Comparison of ENCODE assay signal across 5 fruit fly cellular contexts in the genomic region with DNA sequence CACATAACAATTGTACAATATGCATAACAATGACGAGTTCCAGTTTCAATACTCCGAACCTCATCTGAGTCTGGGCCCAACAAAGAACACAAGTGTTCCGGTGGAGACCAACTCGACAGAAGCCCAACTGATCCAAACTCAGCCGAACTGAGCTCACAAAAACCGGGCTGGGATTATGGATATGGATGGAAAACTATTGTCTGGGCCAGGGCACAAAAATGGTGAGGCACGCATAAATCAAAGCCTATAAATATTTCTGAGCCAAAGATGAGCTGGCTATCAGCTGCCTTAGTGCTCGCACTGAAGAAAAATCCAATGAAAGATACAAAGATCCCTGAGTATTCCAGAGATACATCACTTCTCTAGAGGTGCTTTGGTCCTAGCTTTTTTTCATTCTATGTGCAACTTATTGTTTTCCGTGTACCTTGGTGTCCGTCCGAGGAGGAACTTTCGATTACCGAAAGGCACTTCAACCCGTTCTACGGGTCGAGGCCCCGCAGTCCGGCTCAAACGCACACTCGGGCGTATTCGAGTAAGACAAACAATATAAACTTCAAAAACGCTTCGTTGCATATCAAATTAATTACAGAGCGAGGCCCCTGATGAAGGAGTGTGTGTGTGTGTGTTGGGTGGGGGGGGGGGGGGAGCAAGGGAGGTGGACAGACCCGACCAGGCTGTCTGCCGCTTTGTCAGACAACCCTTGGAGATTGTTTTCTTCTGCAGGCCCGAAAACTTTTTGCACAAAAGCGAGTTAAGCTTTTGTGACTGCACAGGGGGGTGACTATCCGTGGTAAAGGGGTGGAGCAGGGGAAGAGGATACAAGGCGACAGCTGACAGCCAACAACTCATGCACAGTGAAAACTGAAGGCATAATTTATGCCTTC.
A peak's percentile ranks its signal among the peaks of the same experiment; 100 is the strongest.
TF ChIP-seq lines count a peak whose summit lies in the region.

No protein-coding gene starts in this region.

- no peak for TF ChIP-seq CTCF in whole organism, embryonic (GFP tag; optimal IDR thresholded peaks at IDR 0.05; lab: Kevin White, UChicago)

TF ChIP-seq in whole organism, adult, 20 proteins besides CTCF, POLR2A, EP300 and RAD21:
- peak; percentile 8 for TF ChIP-seq tj (GFP tag; optimal IDR thresholded peaks at IDR 0.05; lab: Kevin White, UChicago)
- TF ChIP-seq Clk (GFP tag; optimal IDR thresholded peaks at IDR 0.05; lab: Kevin White, UChicago) = no peak

TF ChIP-seq in whole organism, embryonic, 481 proteins besides CTCF, POLR2A, EP300 and RAD21 (continues in another document):
- TF ChIP-seq lola (GFP tag; optimal IDR thresholded peaks at IDR 0.05; lab: Kevin White, UChicago) (peak in 1 of 3 experiments; percentile 5), stwl (tag; optimal IDR thresholded peaks at IDR 0.05; lab: Kevin White, UChicago) (no peak), Rfx (GFP tag; IDR thresholded peaks at IDR 0.05; lab: Robert Waterston, UW) (0 out of 2 replicates have a peak, but pooled peaks have one; percentile 10), CG15601 (tag; optimal IDR thresholded peaks at IDR 0.05; lab: Kevin White, UChicago) (peak; percentile 9), Gug (GFP tag; IDR thresholded peaks at IDR 0.05; lab: Robert Waterston, UW) (0 out of 4 replicates have a peak, but pooled peaks have one; percentile 25), cg (GFP tag; optimal IDR thresholded peaks at IDR 0.05; lab: Kevin White, UChicago) (peak; percentile 32), CG1233 (GFP tag; optimal IDR thresholded peaks at IDR 0.05; lab: Kevin White, UChicago) (peak; percentile 16), D19B (GFP tag; optimal IDR thresholded peaks at IDR 0.05; lab: Kevin White, UChicago) (peak; percentile 5), zf30C (GFP tag; optimal IDR thresholded peaks at IDR 0.05; lab: Kevin White, UChicago) (peak; percentile 45), Blimp-1 (GFP tag; optimal IDR thresholded peaks at IDR 0.05; lab: Kevin White, UChicago) (peak; percentile 72), wdn (GFP tag; IDR thresholded peaks at IDR 0.05; lab: Robert Waterston, UW) (no peak), Med (GFP tag; lab: Kevin White, UChicago) (peak; percentile 70), HLH4C (GFP tag; IDR thresholded peaks at IDR 0.05; lab: Robert Waterston, UW; ENCODE audit: partially characterized antibody) (no peak), bsh (GFP tag; optimal IDR thresholded peaks at IDR 0.05; lab: Kevin White, UChicago) (peak in 1 of 2 experiments; percentile 6), crol (GFP tag; IDR thresholded peaks at IDR 0.05; lab: Robert Waterston, UW) (peak; percentile 81), CG2199 (GFP tag; IDR thresholded peaks at IDR 0.05; lab: Robert Waterston, UW) (peak; percentile 53; the same call in 1 of the 3 replicates), chinmo (GFP tag; IDR thresholded peaks at IDR 0.05; lab: Robert Waterston, UW; ENCODE audit: partially characterized antibody) (0 out of 4 replicates have a peak, but pooled peaks have one; percentile 52)

TF ChIP-seq in whole organism, prepupa, 60 proteins besides CTCF, POLR2A, EP300 and RAD21 (continues in another document):
- no peak for TF ChIP-seq CG15336 (GFP tag; IDR thresholded peaks at IDR 0.05; lab: Robert Waterston, UW)
- no peak for TF ChIP-seq Eip75B (GFP tag; optimal IDR thresholded peaks at IDR 0.05; lab: Kevin White, UChicago)
- TF ChIP-seq pdm3 (GFP tag; optimal IDR thresholded peaks at IDR 0.05; lab: Kevin White, UChicago) = no peak
- TF ChIP-seq CG8119 (GFP tag; IDR thresholded peaks at IDR 0.05; lab: Robert Waterston, UW) = no peak
- TF ChIP-seq Ets21C (GFP tag; optimal IDR thresholded peaks at IDR 0.05; lab: Kevin White, UChicago) = no peak
- no peak for TF ChIP-seq CG6276 (GFP tag; optimal IDR thresholded peaks at IDR 0.05; lab: Kevin White, UChicago)
- no peak for TF ChIP-seq Sox15 (GFP tag; optimal IDR thresholded peaks at IDR 0.05; lab: Kevin White, UChicago)
- no peak for TF ChIP-seq Sox14 (GFP tag; optimal IDR thresholded peaks at IDR 0.05; lab: Kevin White, UChicago)
- TF ChIP-seq vri (GFP tag; optimal IDR thresholded peaks at IDR 0.05; lab: Kevin White, UChicago) = peak; percentile 8
- no peak for TF ChIP-seq CG3919 (GFP tag; optimal IDR thresholded peaks at IDR 0.05; lab: Kevin White, UChicago)
- no peak for TF ChIP-seq CG4318 (GFP tag; optimal IDR thresholded peaks at IDR 0.05; lab: Kevin White, UChicago)
- TF ChIP-seq Eip78C (GFP tag; lab: Kevin White, UChicago) = peak; percentile 53
- TF ChIP-seq fkh (GFP tag; optimal IDR thresholded peaks at IDR 0.05; lab: Kevin White, UChicago) = no peak
- TF ChIP-seq svp (GFP tag; lab: Kevin White, UChicago) = peak; percentile 59
- no peak for TF ChIP-seq acj6 (GFP tag; optimal IDR thresholded peaks at IDR 0.05; lab: Kevin White, UChicago)
- TF ChIP-seq CG9139 (GFP tag; optimal IDR thresholded peaks at IDR 0.05; lab: Kevin White, UChicago) = no peak
- peak; percentile 18 for TF ChIP-seq CG31627 (GFP tag; optimal IDR thresholded peaks at IDR 0.05; lab: Kevin White, UChicago)
- TF ChIP-seq CG7368 (GFP tag; optimal IDR thresholded peaks at IDR 0.05; lab: Kevin White, UChicago) = no peak
- TF ChIP-seq fd85E (GFP tag; optimal IDR thresholded peaks at IDR 0.05; lab: Kevin White, UChicago) = no peak
- TF ChIP-seq eg (GFP tag; IDR thresholded peaks at IDR 0.05; lab: Robert Waterston, UW) = no peak
- TF ChIP-seq Eip93F (GFP tag; optimal IDR thresholded peaks at IDR 0.05; lab: Kevin White, UChicago) = no peak
- no peak for TF ChIP-seq CG11902 (GFP tag; optimal IDR thresholded peaks at IDR 0.05; lab: Kevin White, UChicago)

TF ChIP-seq in whole organism, pupa, 21 proteins besides CTCF, POLR2A, EP300 and RAD21:
- TF ChIP-seq CG13204 (GFP tag; optimal IDR thresholded peaks at IDR 0.05; lab: Kevin White, UChicago) (no peak), CG9948 (tag; optimal IDR thresholded peaks at IDR 0.05; lab: Kevin White, UChicago) (no peak), CG17806 (tag; optimal IDR thresholded peaks at IDR 0.05; lab: Kevin White, UChicago) (peak; percentile 28), Pif1A (GFP tag; optimal IDR thresholded peaks at IDR 0.05; lab: Kevin White, UChicago) (no peak), CG4496 (GFP tag; IDR thresholded peaks at IDR 0.05; lab: Robert Waterston, UW) (no peak), CG8159 (tag; optimal IDR thresholded peaks at IDR 0.05; lab: Kevin White, UChicago) (no peak), Ets98B (GFP tag; IDR thresholded peaks at IDR 0.05; lab: Robert Waterston, UW) (no peak), CG15710 (tag; optimal IDR thresholded peaks at IDR 0.05; lab: Kevin White, UChicago) (no peak), gl (tag; optimal IDR thresholded peaks at IDR 0.05; lab: Kevin White, UChicago) (no peak)

TF ChIP-seq in whole organism, wandering third instar larva, 38 proteins besides CTCF, POLR2A, EP300 and RAD21:
- TF ChIP-seq lola (GFP tag; optimal IDR thresholded peaks at IDR 0.05; lab: Kevin White, UChicago) (no peak), Hr83 (GFP tag; optimal IDR thresholded peaks at IDR 0.05; lab: Kevin White, UChicago; ENCODE audit: poor library complexity, severe bottlenecking) (no peak), Vsx2 (GFP tag; optimal IDR thresholded peaks at IDR 0.05; lab: Kevin White, UChicago; ENCODE audit: partially characterized antibody) (no peak), Hr78 (GFP tag; optimal IDR thresholded peaks at IDR 0.05; lab: Kevin White, UChicago) (no peak), pan (optimal IDR thresholded peaks at IDR 0.05; lab: Kevin White, UChicago) (no peak), h (GFP tag; optimal IDR thresholded peaks at IDR 0.05; lab: Kevin White, UChicago) (peak; percentile 23), rgr (GFP tag; optimal IDR thresholded peaks at IDR 0.05; lab: Kevin White, UChicago) (peak; percentile 22), CrebA (GFP tag; optimal IDR thresholded peaks at IDR 0.05; lab: Kevin White, UChicago; ENCODE audit: borderline replicate concordance) (no peak), HLH106 (tag; optimal IDR thresholded peaks at IDR 0.05; lab: Kevin White, UChicago) (peak; percentile 12), GATAd (GFP tag; optimal IDR thresholded peaks at IDR 0.05; lab: Kevin White, UChicago) (no peak), CG9705 (GFP tag; optimal IDR thresholded peaks at IDR 0.05; lab: Kevin White, UChicago) (no peak), foxo (GFP tag; optimal IDR thresholded peaks at IDR 0.05; lab: Kevin White, UChicago) (peak in 1 of 2 experiments; percentile 39), Mio (GFP tag; optimal IDR thresholded peaks at IDR 0.05; lab: Kevin White, UChicago) (no peak), OdsH (GFP tag; optimal IDR thresholded peaks at IDR 0.05; lab: Kevin White, UChicago) (no peak), Hnf4 (GFP tag; optimal IDR thresholded peaks at IDR 0.05; lab: Kevin White, UChicago) (peak; percentile 16), fru (GFP tag; optimal IDR thresholded peaks at IDR 0.05; lab: Kevin White, UChicago) (peak; percentile 13), sage (GFP tag; optimal IDR thresholded peaks at IDR 0.05; lab: Kevin White, UChicago) (no peak), ey (GFP tag; optimal IDR thresholded peaks at IDR 0.05; lab: Kevin White, UChicago) (peak; percentile 38), br (GFP tag; optimal IDR thresholded peaks at IDR 0.05; lab: Kevin White, UChicago) (peak; percentile 6), Myc (optimal IDR thresholded peaks at IDR 0.05; lab: Kevin White, UChicago) (no peak), usp (GFP tag; optimal IDR thresholded peaks at IDR 0.05; lab: Kevin White, UChicago) (no peak), Dif (GFP tag; optimal IDR thresholded peaks at IDR 0.05; lab: Kevin White, UChicago; ENCODE audit: partially characterized antibody) (no peak), Jra (GFP tag; optimal IDR thresholded peaks at IDR 0.05; lab: Kevin White, UChicago) (no peak), CG32264 (GFP tag; optimal IDR thresholded peaks at IDR 0.05; lab: Kevin White, UChicago) (no peak)
